Fruit fly (Drosophila melanogaster) whole organism, wandering third instar larva: ENCODE data around the gene Crg-1.

Source experiments
- Abd-B ChIP-seq: fragments of >200 bp; optimal IDR thresholded peaks from 2 replicates; lab custom pipeline; 2017; ENCODE audit warnings: missing biosample characterization, missing genetic modification characterization
- CG32264 ChIP-seq: fragments of 200-800 bp; sonication (Bioruptor generic); optimal IDR thresholded peaks from 2 replicates; lab custom pipeline; 2016; ENCODE audit warnings: missing biosample characterization, missing genetic modification characterization
- CG9705 ChIP-seq: fragments of 200-800 bp; sonication (Bioruptor generic); optimal IDR thresholded peaks from 2 replicates; lab custom pipeline; 2018; ENCODE audit warnings: missing biosample characterization, mild to moderate bottlenecking, missing genetic modification characterization
- CrebA ChIP-seq: fragments of 200-800 bp; sonication (Bioruptor generic); optimal IDR thresholded peaks from 2 replicates; lab custom pipeline; 2016; ENCODE audit warnings: missing biosample characterization, mild to moderate bottlenecking, missing genetic modification characterization, borderline replicate concordance
- Dfd ChIP-seq: fragments of >200 bp; optimal IDR thresholded peaks from 2 replicates; lab custom pipeline; 2017; ENCODE audit warnings: missing biosample characterization, missing genetic modification characterization
- Dif ChIP-seq: fragments of 200-275, 200-300 bp; sonication (Bioruptor generic); optimal IDR thresholded peaks from 2 replicates; lab custom pipeline; 2018; ENCODE audit warnings: missing biosample characterization, missing genetic modification characterization; ENCODE audit not compliant: partially characterized antibody
- GATAd ChIP-seq: sonication (Bioruptor generic); optimal IDR thresholded peaks from 2 replicates; lab custom pipeline; 2016; ENCODE audit warnings: missing biosample characterization, missing genetic modification characterization
- HLH106 ChIP-seq: fragments of 200-800 bp; optimal IDR thresholded peaks from 3 replicates; lab custom pipeline; 2019; ENCODE audit warnings: missing biosample characterization, mild to moderate bottlenecking, missing genetic modification characterization, moderate library complexity
- Hnf4 ChIP-seq: fragments of 200-800 bp; sonication (Bioruptor generic); optimal IDR thresholded peaks from 2 replicates; lab custom pipeline; 2016; ENCODE audit warnings: missing biosample characterization, mild to moderate bottlenecking, missing genetic modification characterization
- Hr78 ChIP-seq: fragments of >200 bp; optimal IDR thresholded peaks from 2 replicates; lab custom pipeline; 2017; ENCODE audit warnings: missing biosample characterization, missing genetic modification characterization
- Hr83 ChIP-seq: fragments of 200-300 bp; sonication (Bioruptor generic); optimal IDR thresholded peaks from 2 replicates; lab custom pipeline; 2016; ENCODE audit warnings: missing biosample characterization, mild to moderate bottlenecking, missing genetic modification characterization, moderate library complexity; ENCODE audit not compliant: poor library complexity, severe bottlenecking
- Jra ChIP-seq: sonication (Bioruptor generic); optimal IDR thresholded peaks from 2 replicates; lab custom pipeline; 2016; ENCODE audit warnings: missing biosample characterization, missing genetic modification characterization
- Mio ChIP-seq: sonication (Bioruptor generic); optimal IDR thresholded peaks from 2 replicates; lab custom pipeline; 2016; ENCODE audit warnings: missing biosample characterization, missing genetic modification characterization
- Myc ChIP-seq: fragments of >200 bp; optimal IDR thresholded peaks from 2 replicates; lab custom pipeline; 2017
- N ChIP-seq: fragments of >200 bp; optimal IDR thresholded peaks from 2 replicates; lab custom pipeline; 2018; ENCODE audit warnings: missing biosample characterization, missing external identifiers, missing genetic modification characterization
- OdsH ChIP-seq: fragments of 200-800 bp; sonication (Bioruptor generic); optimal IDR thresholded peaks from 2 replicates; lab custom pipeline; 2016; ENCODE audit warnings: missing biosample characterization, mild to moderate bottlenecking, missing genetic modification characterization
- Rel ChIP-seq, 2 experiments: fragments of 200-800 bp; sonication (Bioruptor generic) in 1 of 2; optimal IDR thresholded peaks; 2 replicates in 1 of 2; 3 replicates in 1 of 2; lab custom pipeline; 2016 to 2019; ENCODE audit warnings: mild to moderate bottlenecking in 2 of 2, missing biosample characterization in 2 of 2, missing genetic modification characterization in 2 of 2, moderate library complexity in 1 of 2
- Sp1 ChIP-seq: fragments of 200-800 bp; sonication (Bioruptor generic); optimal IDR thresholded peaks from 3 replicates; lab custom pipeline; 2019; ENCODE audit warnings: missing biosample characterization, mild to moderate bottlenecking, missing genetic modification characterization, moderate library complexity
- Vsx2 ChIP-seq: fragments of 200-300, 225-300 bp; sonication (Bioruptor generic); optimal IDR thresholded peaks from 2 replicates; lab custom pipeline; 2018; ENCODE audit warnings: missing biosample characterization, missing genetic modification characterization; ENCODE audit not compliant: partially characterized antibody
- br ChIP-seq: fragments of 200-800 bp; sonication (Bioruptor generic); optimal IDR thresholded peaks from 2 replicates; lab custom pipeline; 2016; ENCODE audit warnings: missing biosample characterization, missing genetic modification characterization
- brk ChIP-seq: fragments of 200-800 bp; sonication (Bioruptor generic); optimal IDR thresholded peaks from 2 replicates; lab custom pipeline; 2016; ENCODE audit warnings: missing biosample characterization, mild to moderate bottlenecking, missing genetic modification characterization
- dl ChIP-seq, 2 experiments: fragments of 175-275, 200-275 bp in 1 of 2; fragments of 200-275 bp in 1 of 2; sonication (Bioruptor generic); optimal IDR thresholded peaks; lab custom pipeline; 2018; ENCODE audit warnings: mild to moderate bottlenecking in 2 of 2, missing biosample characterization in 2 of 2, missing genetic modification characterization in 2 of 2, moderate library complexity in 2 of 2; ENCODE audit not compliant: partially characterized antibody in 2 of 2, insufficient read depth in 1 of 2
- dmrt93B ChIP-seq: fragments of 200-800 bp; sonication (Bioruptor generic); optimal IDR thresholded peaks from 2 replicates; lab custom pipeline; 2018; ENCODE audit warnings: missing biosample characterization, mild to moderate bottlenecking, missing genetic modification characterization
- dsf ChIP-seq: sonication (Bioruptor generic); optimal IDR thresholded peaks from 2 replicates; lab custom pipeline; 2016; ENCODE audit warnings: missing biosample characterization, missing genetic modification characterization, borderline replicate concordance
- ey ChIP-seq: fragments of 200-800 bp; sonication (Bioruptor generic); optimal IDR thresholded peaks from 2 replicates; lab custom pipeline; 2016; ENCODE audit warnings: missing biosample characterization, missing genetic modification characterization
- foxo ChIP-seq, 2 experiments: fragments of 200-800 bp; sonication (Bioruptor generic); optimal IDR thresholded peaks; 2 replicates in 1 of 2; 3 replicates in 1 of 2; lab custom pipeline; 2016 to 2017; ENCODE audit warnings: missing biosample characterization in 2 of 2, missing genetic modification characterization in 2 of 2
- fru ChIP-seq: fragments of 200-800 bp; sonication (Bioruptor generic); optimal IDR thresholded peaks from 3 replicates; lab custom pipeline; 2016; ENCODE audit warnings: missing biosample characterization, mild to moderate bottlenecking, missing genetic modification characterization
- h ChIP-seq: fragments of 200-800 bp; sonication (Bioruptor generic); optimal IDR thresholded peaks from 3 replicates; lab custom pipeline; 2016; ENCODE audit warnings: missing biosample characterization, mild to moderate bottlenecking, missing genetic modification characterization
- jim ChIP-seq: fragments of 175-275, 200-325 bp; sonication (Bioruptor generic); optimal IDR thresholded peaks from 2 replicates; lab custom pipeline; 2016; ENCODE audit warnings: missing biosample characterization, mild to moderate bottlenecking, missing genetic modification characterization
- lola ChIP-seq: fragments of >200 bp; optimal IDR thresholded peaks from 2 replicates; lab custom pipeline; 2017; ENCODE audit warnings: missing biosample characterization, missing genetic modification characterization
- pan ChIP-seq: fragments of >200 bp; optimal IDR thresholded peaks from 2 replicates; lab custom pipeline; 2017
- psq ChIP-seq: fragments of 200-800 bp; sonication (Bioruptor generic); optimal IDR thresholded peaks from 3 replicates; lab custom pipeline; 2017; ENCODE audit warnings: missing biosample characterization, mild to moderate bottlenecking, missing genetic modification characterization, moderate library complexity
- rgr ChIP-seq: fragments of 200-800 bp; sonication (Bioruptor generic); optimal IDR thresholded peaks from 3 replicates; lab custom pipeline; 2016; ENCODE audit warnings: missing biosample characterization, mild to moderate bottlenecking, missing genetic modification characterization
- sage ChIP-seq: fragments of 200-800 bp; sonication (Bioruptor generic); optimal IDR thresholded peaks from 2 replicates; lab custom pipeline; 2016; ENCODE audit warnings: missing biosample characterization, mild to moderate bottlenecking, missing genetic modification characterization
- sv ChIP-seq: fragments of 200-800 bp; sonication (Bioruptor generic); optimal IDR thresholded peaks from 3 replicates; lab custom pipeline; 2016; ENCODE audit warnings: missing biosample characterization, missing genetic modification characterization
- tai ChIP-seq: sonication (Bioruptor generic); optimal IDR thresholded peaks from 2 replicates; lab custom pipeline; 2016; ENCODE audit warnings: missing biosample characterization, missing genetic modification characterization
- usp ChIP-seq: fragments of >200 bp; optimal IDR thresholded peaks from 2 replicates; lab custom pipeline; 2017; ENCODE audit warnings: missing biosample characterization, missing genetic modification characterization
- woc ChIP-seq: sonication (Bioruptor generic); optimal IDR thresholded peaks from 2 replicates; lab custom pipeline; 2016; ENCODE audit warnings: missing biosample characterization, mild to moderate bottlenecking, missing genetic modification characterization

The Crg-1 gene

DNA sequence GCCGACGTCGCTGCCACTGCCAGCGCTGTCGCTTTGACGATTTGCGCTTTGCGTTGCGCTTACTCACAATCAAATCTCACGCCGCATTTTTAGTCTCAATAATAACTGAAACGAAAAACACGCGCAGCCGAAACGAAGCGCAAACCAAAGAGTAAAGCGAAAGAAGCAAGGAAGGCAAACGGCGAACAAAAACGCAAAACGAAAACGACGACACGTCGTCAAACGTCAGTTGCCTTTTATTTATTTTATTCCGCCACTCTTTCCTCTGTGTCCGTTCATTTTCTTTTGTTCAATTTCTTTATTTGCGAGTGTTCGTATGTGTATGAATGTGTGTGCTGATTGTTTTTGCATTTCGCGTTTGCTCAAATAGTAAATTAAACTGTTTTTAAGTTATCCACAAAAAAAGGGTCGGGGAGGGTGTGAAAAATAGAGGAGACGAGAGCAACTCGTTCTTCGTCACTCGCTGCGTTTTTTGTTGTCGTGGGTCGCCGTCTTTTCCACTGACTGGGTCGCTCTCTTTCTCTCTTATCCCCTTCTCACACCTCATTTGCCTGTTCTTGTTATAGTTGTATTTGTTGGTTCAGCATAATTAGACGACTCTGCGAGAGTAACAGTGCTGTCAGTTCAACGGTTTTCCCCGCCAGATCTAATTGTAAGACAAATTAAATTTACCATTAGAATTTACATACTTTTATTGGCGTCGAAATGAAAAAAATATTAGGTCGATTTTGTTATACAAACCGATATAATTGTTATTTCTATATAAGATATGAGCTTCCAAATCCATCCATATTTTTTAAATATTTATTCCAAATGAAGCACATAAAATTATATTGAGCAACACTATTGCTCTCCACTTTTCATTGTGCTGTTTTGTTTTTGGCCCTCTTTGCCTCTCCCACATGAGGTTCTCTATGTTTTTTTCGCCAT, 19.9 kb upstream of the Crg-1 start:
- peak; percentile 37 for TF ChIP-seq rgr (GFP tag; lab: Kevin White, UChicago)
- TF ChIP-seq Myc (lab: Kevin White, UChicago), result peak; percentile 19
- TF ChIP-seq Hr78 (GFP tag; lab: Kevin White, UChicago), result no peak
- no peak for TF ChIP-seq GATAd (GFP tag; lab: Kevin White, UChicago)
- peak; percentile 48 for TF ChIP-seq HLH106 (tag; lab: Kevin White, UChicago)
- TF ChIP-seq sv (GFP tag; lab: Kevin White, UChicago), result peak; percentile 51
- peak; percentile 57 for TF ChIP-seq OdsH (GFP tag; lab: Kevin White, UChicago)
- TF ChIP-seq Rel (GFP tag; optimal IDR thresholded peaks at IDR 0.05; lab: Kevin White, UChicago), result peak; percentile 45
- peak; percentile 15 for TF ChIP-seq Rel (tag; optimal IDR thresholded peaks at IDR 0.05; lab: Kevin White, UChicago)
- peak; percentile 54 for TF ChIP-seq h (GFP tag; lab: Kevin White, UChicago)
- TF ChIP-seq CG9705 (GFP tag; lab: Kevin White, UChicago), result no peak
- TF ChIP-seq CrebA (GFP tag; lab: Kevin White, UChicago), result peak; percentile 86
- peak; percentile 49 for TF ChIP-seq ey (GFP tag; lab: Kevin White, UChicago)
- peak; percentile 29 for TF ChIP-seq Sp1 (GFP tag; lab: Kevin White, UChicago)
- TF ChIP-seq foxo (GFP tag; optimal IDR thresholded peaks at IDR 0.05; lab: Kevin White, UChicago), result peak in 1 of 2 experiments; percentile 63
- TF ChIP-seq Dfd (GFP tag; lab: Kevin White, UChicago), result no peak
- peak; percentile 22 for TF ChIP-seq fru
- TF ChIP-seq psq (GFP tag; lab: Kevin White, UChicago), result peak; percentile 97
- no peak for TF ChIP-seq dsf
- TF ChIP-seq Abd-B (GFP tag; lab: Kevin White, UChicago), result no peak
- TF ChIP-seq dl (GFP tag; optimal IDR thresholded peaks at IDR 0.05; lab: Kevin White, UChicago; ENCODE audit: insufficient read depth in 1 of 2, partially characterized antibody in 2 of 2), result peak in 1 of 2 experiments; percentile 22
- TF ChIP-seq brk (GFP tag; lab: Kevin White, UChicago), result no peak
- no peak for TF ChIP-seq jim
- TF ChIP-seq, all 38 proteins: peak for 14

dm6 chrX:3774277-3774676, 18.7 kb upstream of the Crg-1 start:
- TF ChIP-seq foxo (GFP tag; optimal IDR thresholded peaks at IDR 0.05; lab: Kevin White, UChicago) (peak in 1 of 2 experiments; percentile 93), CG32264 (GFP tag; lab: Kevin White, UChicago) (peak; percentile 50), HLH106 (tag; lab: Kevin White, UChicago) (peak; percentile 90), Abd-B (GFP tag; lab: Kevin White, UChicago) (no peak), sage (GFP tag; lab: Kevin White, UChicago) (peak; percentile 38), CG9705 (GFP tag; lab: Kevin White, UChicago) (peak; percentile 55), Hnf4 (GFP tag; lab: Kevin White, UChicago) (peak; percentile 88), CrebA (GFP tag; lab: Kevin White, UChicago) (peak; percentile 3), tai (GFP tag; lab: Kevin White, UChicago) (peak; percentile 74), OdsH (GFP tag; lab: Kevin White, UChicago) (peak; percentile 92), Mio (GFP tag; lab: Kevin White, UChicago) (peak; percentile 21), Myc (lab: Kevin White, UChicago) (no peak), usp (GFP tag; lab: Kevin White, UChicago) (no peak), pan (no peak), dl (GFP tag; optimal IDR thresholded peaks at IDR 0.05; lab: Kevin White, UChicago; ENCODE audit: insufficient read depth in 1 of 2, partially characterized antibody in 2 of 2) (no peak), jim (no peak), dmrt93B (GFP tag; lab: Kevin White, UChicago) (peak; percentile 66), h (GFP tag; lab: Kevin White, UChicago) (peak; percentile 94), N (GFP tag; lab: Kevin White, UChicago) (no peak), fru (peak; percentile 90), Sp1 (GFP tag; lab: Kevin White, UChicago) (peak; percentile 82), lola (GFP tag; lab: Kevin White, UChicago) (no peak), dsf (no peak), psq (GFP tag; lab: Kevin White, UChicago) (peak; percentile 81), rgr (GFP tag; lab: Kevin White, UChicago) (peak; percentile 94), Dif (GFP tag; lab: Kevin White, UChicago) (no peak), ey (GFP tag; lab: Kevin White, UChicago) (peak; percentile 93), woc (GFP tag; lab: Kevin White, UChicago) (peak; percentile 53), br (GFP tag; lab: Kevin White, UChicago) (peak; percentile 88), Vsx2 (GFP tag; lab: Kevin White, UChicago) (no peak), Hr83 (no peak), GATAd (GFP tag; lab: Kevin White, UChicago) (peak; percentile 53), sv (GFP tag; lab: Kevin White, UChicago) (peak; percentile 83), Rel (GFP tag; optimal IDR thresholded peaks at IDR 0.05; lab: Kevin White, UChicago) (no peak), Rel (tag; optimal IDR thresholded peaks at IDR 0.05; lab: Kevin White, UChicago) (peak; percentile 67), brk (GFP tag; lab: Kevin White, UChicago) (peak; percentile 69), Dfd (GFP tag; lab: Kevin White, UChicago) (no peak), Jra (GFP tag; lab: Kevin White, UChicago) (peak; percentile 49), Hr78 (GFP tag; lab: Kevin White, UChicago) (no peak)
